Worm (Caenorhabditis elegans): ENCODE measurements around the gene srx-98.

The srx-98 gene

DNA sequence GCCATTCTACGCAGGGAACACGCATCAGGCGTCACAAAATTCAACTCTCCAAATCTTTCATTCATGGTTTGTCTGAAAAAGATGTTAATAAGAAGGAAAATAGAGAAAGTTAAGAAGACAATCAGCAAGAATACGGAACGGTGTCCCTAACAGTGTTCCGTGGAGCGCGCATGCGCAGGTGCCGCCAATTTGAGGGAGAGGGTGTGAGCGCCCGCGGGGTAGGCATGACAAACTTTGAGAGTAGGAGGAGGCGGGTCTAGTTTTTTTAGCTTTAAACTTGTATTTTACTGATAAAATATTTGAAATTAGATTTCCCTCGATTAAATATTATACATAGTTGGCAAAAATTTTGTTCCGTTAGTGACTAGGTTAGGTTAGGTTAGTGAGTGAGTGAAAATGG lies 9.5 kb upstream of the srx-98 start:
- TF ChIP-seq D2030.7 (GFP tag; IDR thresholded peaks at IDR 0.05) (no peak), hmg-1.2 (GFP tag; IDR thresholded peaks at IDR 0.05) (peak; percentile 10; the same call in 1 of the 2 replicates), mes-4 (tag; optimal IDR thresholded peaks at IDR 0.05) (no peak), zfh-2 (GFP tag; conservative IDR thresholded peaks at IDR 0.05) (no peak), repo-1 (tag; optimal IDR thresholded peaks at IDR 0.05) (no peak), efl-1 (GFP tag; optimal IDR thresholded peaks at IDR 0.05) (peak; percentile 75), lsy-27 (tag; optimal IDR thresholded peaks at IDR 0.05; ENCODE audit: borderline replicate concordance, insufficient read depth) (no peak), madf-6 (GFP tag; IDR thresholded peaks at IDR 0.05) (peak; percentile 86), unc-62 (GFP tag; optimal IDR thresholded peaks at IDR 0.05) (no peak), hlh-12 (tag; optimal IDR thresholded peaks at IDR 0.05) (no peak), dpl-1 (GFP tag; optimal IDR thresholded peaks at IDR 0.05) (peak; percentile 34), snpc-1.1 (tag; optimal IDR thresholded peaks at IDR 0.05; ENCODE audit: insufficient read depth) (no peak), lin-26 (GFP tag; IDR thresholded peaks at IDR 0.05) (no peak), T26A5.8 (tag; optimal IDR thresholded peaks at IDR 0.05) (no peak), Y95B8A.8 (GFP tag; IDR thresholded peaks at IDR 0.05) (no peak), C06A6.2 (GFP tag; conservative IDR thresholded peaks at IDR 0.05) (no peak), ceh-91 (GFP tag; IDR thresholded peaks at IDR 0.05) (no peak), F52B5.7 (tag; optimal IDR thresholded peaks at IDR 0.05) (no peak), him-1 (tag; optimal IDR thresholded peaks at IDR 0.05) (no peak), egl-44 (GFP tag; IDR thresholded peaks at IDR 0.05) (no peak), attf-3 (GFP tag; conservative IDR thresholded peaks at IDR 0.05) (no peak), hsf-1 (GFP tag; IDR thresholded peaks at IDR 0.05) (no peak), hlh-26 (GFP tag; conservative IDR thresholded peaks at IDR 0.05) (no peak), ztf-26 (tag; optimal IDR thresholded peaks at IDR 0.05) (no peak), cebp-2 (GFP tag; IDR thresholded peaks at IDR 0.05) (no peak), nfya-1 (tag; optimal IDR thresholded peaks at IDR 0.05; ENCODE audit: borderline replicate concordance, insufficient read depth) (no peak), tbp1 (GFP tag; optimal IDR thresholded peaks at IDR 0.05) (no peak), xnd-1 (tag; optimal IDR thresholded peaks at IDR 0.05) (peak; percentile 34), die-1 (tag; optimal IDR thresholded peaks at IDR 0.05) (no peak), ceh-100 (GFP tag; IDR thresholded peaks at IDR 0.05) (no peak), madf-8 (GFP tag; conservative IDR thresholded peaks at IDR 0.05) (peak; percentile 70), Y56A3A.18 (GFP tag; IDR thresholded peaks at IDR 0.05) (no peak), rec-8 (tag; optimal IDR thresholded peaks at IDR 0.05) (no peak), lir-1 (GFP tag; conservative IDR thresholded peaks at IDR 0.05) (no peak), F57C9.4 (tag; optimal IDR thresholded peaks at IDR 0.05) (no peak), akir-1 (GFP tag; optimal IDR thresholded peaks at IDR 0.05) (no peak)

DNA sequence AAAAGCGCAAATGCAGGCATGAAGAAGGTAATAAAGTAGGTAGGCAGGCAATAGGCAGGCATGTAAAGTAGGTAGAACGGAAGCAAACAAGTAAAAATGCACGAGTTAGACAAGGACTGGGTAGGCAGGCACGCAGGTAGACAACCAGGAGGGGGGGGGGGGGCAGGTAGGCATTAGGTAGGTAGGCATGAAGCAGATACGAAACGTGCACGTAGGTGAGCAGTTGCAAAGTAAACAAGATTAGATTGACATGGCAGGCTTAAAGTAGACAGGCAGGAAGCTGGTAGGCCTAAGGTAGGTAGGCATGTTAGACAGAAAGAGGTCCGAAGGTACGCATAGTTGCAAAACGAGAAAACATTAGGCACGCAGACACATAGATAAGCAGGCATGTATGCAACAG lies 8.1 kb upstream of the srx-98 start:
- TF ChIP-seq lin-35 (GFP tag; optimal IDR thresholded peaks at IDR 0.05): no peak
- TF ChIP-seq egrh-3 (GFP tag; IDR thresholded peaks at IDR 0.05): no peak
- TF ChIP-seq gei-17 (GFP tag; optimal IDR thresholded peaks at IDR 0.05): no peak
- TF ChIP-seq unc-130 (GFP tag; optimal IDR thresholded peaks at IDR 0.05): no peak
- no peak for TF ChIP-seq tbx-9 (tag; optimal IDR thresholded peaks at IDR 0.05; ENCODE audit: borderline replicate concordance)
- TF ChIP-seq Y53F4B.3 (GFP tag; IDR thresholded peaks at IDR 0.05): no peak
- no peak for TF ChIP-seq rcor-1 (GFP tag; IDR thresholded peaks at IDR 0.05)
- TF ChIP-seq repo-1 (tag; optimal IDR thresholded peaks at IDR 0.05): no peak
- no peak for TF ChIP-seq hmg-20 (GFP tag; IDR thresholded peaks at IDR 0.05)
- no peak for TF ChIP-seq madf-3 (GFP tag; IDR thresholded peaks at IDR 0.05)
- no peak for TF ChIP-seq ets-4 (GFP tag; optimal IDR thresholded peaks at IDR 0.05)
- TF ChIP-seq let-607 (tag; optimal IDR thresholded peaks at IDR 0.05): no peak
